Worm (Caenorhabditis elegans) whole organism, mixed stage, embryonic: ENCODE measurements around the gene lgc-58.

ENCODE experiments used
- M03D4.4 ChIP-seq: sonication (generic microtip); optimal IDR thresholded peaks from 2 replicates; lab custom pipeline; 2017; ENCODE audit warnings: mild to moderate bottlenecking, missing genetic modification characterization, missing compliant biosample characterization
- bed-3 ChIP-seq: fragments of 200-800 bp; sonication (Bioruptor generic); optimal IDR thresholded peaks from 3 replicates; lab custom pipeline; 2018; ENCODE audit warnings: mild to moderate bottlenecking, missing genetic modification characterization, moderate library complexity, missing compliant biosample characterization
- blmp-1 ChIP-seq: fragments of 150-350 bp; optimal IDR thresholded peaks from 2 replicates; lab custom pipeline; 2014; ENCODE audit warnings: missing biosample characterization, missing genetic modification characterization
- ceh-39 ChIP-seq: fragments of 150-350 bp; optimal IDR thresholded peaks from 2 replicates; lab custom pipeline; 2014; ENCODE audit warnings: missing biosample characterization, missing genetic modification characterization
- ceh-43 ChIP-seq: fragments of 200-800 bp; sonication (Bioruptor generic); optimal IDR thresholded peaks from 2 replicates; lab custom pipeline; 2018; ENCODE audit warnings: mild to moderate bottlenecking, missing genetic modification characterization, moderate library complexity, missing compliant biosample characterization
- ceh-83 ChIP-seq: fragments of 200-800 bp; sonication (Bioruptor generic); optimal IDR thresholded peaks from 2 replicates; lab custom pipeline; 2018; ENCODE audit warnings: mild to moderate bottlenecking, missing genetic modification characterization, missing compliant biosample characterization
- cnd-1 ChIP-seq: fragments of 200-800 bp; sonication (Bioruptor generic); optimal IDR thresholded peaks from 2 replicates; lab custom pipeline; 2018; ENCODE audit warnings: mild to moderate bottlenecking, missing genetic modification characterization, missing compliant biosample characterization
- drap-1 ChIP-seq: fragments of 200-800 bp; sonication (Bioruptor generic); optimal IDR thresholded peaks from 3 replicates; lab custom pipeline; 2018; ENCODE audit warnings: mild to moderate bottlenecking, missing genetic modification characterization, missing compliant biosample characterization
- elt-1 ChIP-seq: sonication (generic microtip); optimal IDR thresholded peaks from 2 replicates; lab custom pipeline; 2017; ENCODE audit warnings: missing genetic modification characterization, mild to moderate bottlenecking, missing compliant biosample characterization, antibody characterized with exemption, moderate library complexity, borderline replicate concordance; ENCODE audit not compliant: insufficient read depth
- elt-3 ChIP-seq: fragments of 150-350 bp; optimal IDR thresholded peaks from 2 replicates; lab custom pipeline; 2014; ENCODE audit warnings: missing biosample characterization, missing genetic modification characterization
- flh-1 ChIP-seq: fragments of 200-800 bp; sonication (Bioruptor generic); optimal IDR thresholded peaks from 2 replicates; lab custom pipeline; 2018; ENCODE audit warnings: mild to moderate bottlenecking, missing genetic modification characterization, moderate library complexity, missing compliant biosample characterization
- ham-2 ChIP-seq: fragments of 200-800 bp; sonication (Bioruptor generic); optimal IDR thresholded peaks from 2 replicates; lab custom pipeline; 2018; ENCODE audit warnings: mild to moderate bottlenecking, missing genetic modification characterization, missing compliant biosample characterization
- hlh-1 ChIP-seq: fragments of 150-350 bp; optimal IDR thresholded peaks from 2 replicates; lab custom pipeline; 2014; ENCODE audit warnings: missing biosample characterization, missing genetic modification reagents, missing genetic modification characterization
- lin-13 ChIP-seq: fragments of 150-350 bp; optimal IDR thresholded peaks from 2 replicates; lab custom pipeline; 2014; ENCODE audit warnings: missing biosample characterization, missing genetic modification characterization
- lsy-2 ChIP-seq: fragments of 150-350 bp; optimal IDR thresholded peaks from 2 replicates; lab custom pipeline; 2014; ENCODE audit warnings: missing biosample characterization, missing genetic modification characterization
- mab-5 ChIP-seq: fragments of 150-350 bp; optimal IDR thresholded peaks from 2 replicates; lab custom pipeline; 2014; ENCODE audit warnings: missing biosample characterization, missing genetic modification characterization
- mep-1 ChIP-seq: fragments of 150-350 bp; optimal IDR thresholded peaks from 2 replicates; lab custom pipeline; 2017; ENCODE audit warnings: missing biosample characterization, missing genetic modification reagents, missing genetic modification characterization, inconsistent platforms
- nhr-2 ChIP-seq: fragments of 150-350 bp; optimal IDR thresholded peaks from 2 replicates; lab custom pipeline; 2014; ENCODE audit warnings: missing biosample characterization, missing genetic modification characterization
- nhr-237 ChIP-seq: fragments of 150-350 bp; optimal IDR thresholded peaks from 2 replicates; lab custom pipeline; 2014; ENCODE audit warnings: missing biosample characterization, missing genetic modification characterization
- nhr-76 ChIP-seq: sonication (generic microtip); optimal IDR thresholded peaks from 2 replicates; lab custom pipeline; 2017; ENCODE audit warnings: missing biosample characterization, missing genetic modification characterization
- pha-4 ChIP-seq: fragments of 150-350 bp; optimal IDR thresholded peaks from 2 replicates; lab custom pipeline; 2018; ENCODE audit warnings: missing biosample characterization, missing genetic modification reagents, missing genetic modification characterization
- sem-2 ChIP-seq: fragments of 200-800 bp; sonication (Bioruptor generic); optimal IDR thresholded peaks from 2 replicates; lab custom pipeline; 2018; ENCODE audit warnings: mild to moderate bottlenecking, missing genetic modification characterization, missing compliant biosample characterization
- snpc-4 ChIP-seq: fragments of 150-350 bp; optimal IDR thresholded peaks from 2 replicates; lab custom pipeline; 2014; ENCODE audit warnings: missing biosample characterization, missing genetic modification characterization
- sptf-1 ChIP-seq: sonication (generic microtip); optimal IDR thresholded peaks from 2 replicates; lab custom pipeline; 2017; ENCODE audit warnings: mild to moderate bottlenecking, missing genetic modification characterization, moderate library complexity, missing compliant biosample characterization
- tbx-8 ChIP-seq: fragments of 200-800 bp; sonication (Bioruptor generic); optimal IDR thresholded peaks from 2 replicates; lab custom pipeline; 2018; ENCODE audit warnings: mild to moderate bottlenecking, missing genetic modification characterization, moderate library complexity, missing compliant biosample characterization
- unc-120 ChIP-seq: sonication (generic microtip); optimal IDR thresholded peaks from 2 replicates; lab custom pipeline; 2017; ENCODE audit warnings: missing genetic modification characterization, missing compliant biosample characterization; ENCODE audit not compliant: poor library complexity, severe bottlenecking
- unc-39 ChIP-seq: fragments of 150-350 bp; optimal IDR thresholded peaks from 2 replicates; lab custom pipeline; 2014; ENCODE audit warnings: missing biosample characterization, missing genetic modification characterization
- unc-62 ChIP-seq: fragments of 150-350 bp; optimal IDR thresholded peaks from 2 replicates; lab custom pipeline; 2014; ENCODE audit warnings: missing biosample characterization, missing genetic modification reagents, missing genetic modification characterization
- zip-8 ChIP-seq: fragments of 150-350 bp; optimal IDR thresholded peaks from 2 replicates; lab custom pipeline; 2014; ENCODE audit warnings: missing biosample characterization, missing genetic modification characterization
- ztf-11 ChIP-seq: fragments of 150-350 bp; optimal IDR thresholded peaks from 2 replicates; lab custom pipeline; 2014; ENCODE audit warnings: missing biosample characterization, missing genetic modification characterization

Gene lgc-58

ce11 chrX:6082660-6083059, 7.4 kb downstream of the lgc-58 start, which contains the start of gene C45B2.3:
Gene C45B2.3, plus strand, starts transcription at chrX:6082960.
- TF ChIP-seq pha-4 (tag; lab: Kevin White, UChicago): no peak
- no peak for TF ChIP-seq tbx-8 (GFP tag; lab: Kevin White, UChicago)
- TF ChIP-seq flh-1: no peak
- no peak for TF ChIP-seq zip-8
- no peak for TF ChIP-seq ceh-83 (GFP tag; lab: Kevin White, UChicago)
- no peak for TF ChIP-seq unc-62
- no peak for TF ChIP-seq mep-1 (tag; lab: Kevin White, UChicago)
- TF ChIP-seq M03D4.4 (tag; lab: Kevin White, UChicago): no peak
- TF ChIP-seq cnd-1 (tag; lab: Kevin White, UChicago): no peak
- no peak for TF ChIP-seq nhr-2 (tag; lab: Kevin White, UChicago)
- no peak for TF ChIP-seq ham-2 (GFP tag; lab: Kevin White, UChicago)
- TF ChIP-seq mab-5: no peak
- no peak for TF ChIP-seq nhr-237 (tag; lab: Kevin White, UChicago)
- no peak for TF ChIP-seq blmp-1 (tag; lab: Kevin White, UChicago)
- TF ChIP-seq hlh-1 (tag; lab: Kevin White, UChicago): no peak
- TF ChIP-seq elt-3 (tag; lab: Kevin White, UChicago): no peak
- no peak for TF ChIP-seq unc-120 (tag; lab: Kevin White, UChicago)
- no peak for TF ChIP-seq snpc-4 (tag; lab: Kevin White, UChicago)
- TF ChIP-seq lsy-2 (tag; lab: Kevin White, UChicago): no peak

ce11 chrX:6084439-6084838, 9.1 kb downstream of the lgc-58 start, which contains the start of gene C45B2.2:
Gene C45B2.2, plus strand, starts transcription at chrX:6084739.
- TF ChIP-seq ceh-43 (no peak), unc-39 (tag; lab: Kevin White, UChicago) (no peak), unc-62 (no peak), lin-13 (tag; lab: Kevin White, UChicago) (no peak), cnd-1 (tag; lab: Kevin White, UChicago) (no peak), ceh-39 (tag; lab: Kevin White, UChicago) (no peak), pha-4 (tag; lab: Kevin White, UChicago) (no peak), mep-1 (tag; lab: Kevin White, UChicago) (no peak), elt-1 (tag; lab: Kevin White, UChicago) (no peak), M03D4.4 (tag; lab: Kevin White, UChicago) (no peak), bed-3 (no peak), elt-3 (tag; lab: Kevin White, UChicago) (no peak), zip-8 (no peak), unc-120 (tag; lab: Kevin White, UChicago) (no peak), tbx-8 (GFP tag; lab: Kevin White, UChicago) (no peak)

ce11 chrX:6085824-6086223, 10.5 kb downstream of the lgc-58 start, which contains the start of gene C45B2.1:
Gene C45B2.1, plus strand, starts transcription at chrX:6086124.
- TF ChIP-seq unc-39 (tag; lab: Kevin White, UChicago): no peak
- no peak for TF ChIP-seq tbx-8 (GFP tag; lab: Kevin White, UChicago)
- no peak for TF ChIP-seq sptf-1 (tag; lab: Kevin White, UChicago)
- no peak for TF ChIP-seq M03D4.4 (tag; lab: Kevin White, UChicago)
- TF ChIP-seq drap-1: no peak
- no peak for TF ChIP-seq ztf-11 (tag; lab: Kevin White, UChicago)
- no peak for TF ChIP-seq elt-1 (tag; lab: Kevin White, UChicago)
- no peak for TF ChIP-seq mab-5
- TF ChIP-seq ceh-39 (tag; lab: Kevin White, UChicago): no peak
- TF ChIP-seq nhr-237 (tag; lab: Kevin White, UChicago): no peak
- no peak for TF ChIP-seq lin-13 (tag; lab: Kevin White, UChicago)
- TF ChIP-seq hlh-1 (tag; lab: Kevin White, UChicago): no peak
- TF ChIP-seq flh-1: no peak

ce11 chrX:6087676-6088075, 12.4 kb downstream of the lgc-58 start, which contains the start of gene C45B2.8:
Gene C45B2.8, plus strand, starts transcription at chrX:6087976.
- TF ChIP-seq cnd-1 (tag; lab: Kevin White, UChicago): no peak
- TF ChIP-seq drap-1: no peak
- TF ChIP-seq tbx-8 (GFP tag; lab: Kevin White, UChicago): no peak
- TF ChIP-seq nhr-76 (tag; lab: Kevin White, UChicago): no peak
- no peak for TF ChIP-seq mab-5
- TF ChIP-seq ceh-43: no peak
- no peak for TF ChIP-seq pha-4 (tag; lab: Kevin White, UChicago)
- TF ChIP-seq unc-39 (tag; lab: Kevin White, UChicago): no peak
- no peak for TF ChIP-seq sem-2 (GFP tag; lab: Kevin White, UChicago)
- TF ChIP-seq unc-120 (tag; lab: Kevin White, UChicago): no peak
